Worm (Caenorhabditis elegans) whole organism, young adult: Measurements from ENCODE around the gene trpp-6.

Experiments
- B0261.1 ChIP-seq: sonication (generic microtip); optimal IDR thresholded peaks from 2 replicates; lab custom pipeline; 2016; ENCODE audit warnings: mild to moderate bottlenecking, missing genetic modification characterization, moderate library complexity, missing compliant biosample characterization
- B0336.3 ChIP-seq: fragments of 200-800 bp; sonication (Bioruptor generic); IDR thresholded peaks from 2 replicates; pipeline ENCODE4 v1.3.6; 2022; ENCODE audit warnings: missing genetic modification characterization, missing compliant biosample characterization
- F39B2.1 ChIP-seq: fragments of 200-800 bp; sonication (Bioruptor generic); IDR thresholded peaks from 2 replicates; pipeline ENCODE4 v1.3.6; 2022; ENCODE audit warnings: missing genetic modification reagents, missing genetic modification characterization, missing compliant biosample characterization
- K12H6.12 ChIP-seq: fragments of 200-800 bp; sonication (Bioruptor generic); optimal IDR thresholded peaks from 2 replicates; lab custom pipeline; 2018; ENCODE audit warnings: mild to moderate bottlenecking, missing genetic modification characterization, missing compliant biosample characterization
- T07F8.4 ChIP-seq: sonication (generic microtip); optimal IDR thresholded peaks from 2 replicates; lab custom pipeline; 2016; ENCODE audit warnings: mild to moderate bottlenecking, missing genetic modification characterization, moderate library complexity, missing compliant biosample characterization
- T26A5.8 ChIP-seq: sonication (generic microtip); optimal IDR thresholded peaks from 2 replicates; lab custom pipeline; 2016; ENCODE audit warnings: missing genetic modification characterization, missing compliant biosample characterization
- Y53G8AR.9 ChIP-seq: fragments of 200-800 bp; sonication (Bioruptor generic); conservative IDR thresholded peaks from 2 replicates; pipeline ENCODE4 v1.3.6; 2022; ENCODE audit warnings: missing genetic modification reagents, missing genetic modification characterization, missing compliant biosample characterization
- Y79H2A.3 ChIP-seq: fragments of 200-800 bp; sonication (Bioruptor generic); conservative IDR thresholded peaks from 2 replicates; pipeline ENCODE4 v1.3.6; 2022; ENCODE audit warnings: missing genetic modification reagents, missing genetic modification characterization, missing compliant biosample characterization
- ZK185.1 ChIP-seq: sonication (generic microtip); optimal IDR thresholded peaks from 2 replicates; lab custom pipeline; 2016; ENCODE audit warnings: mild to moderate bottlenecking, missing genetic modification characterization, missing compliant biosample characterization; ENCODE audit not compliant: poor library complexity, severe bottlenecking
- akir-1 ChIP-seq: fragments of 200-800 bp; sonication (Bioruptor generic); optimal IDR thresholded peaks from 2 replicates; lab custom pipeline; 2018; ENCODE audit warnings: mild to moderate bottlenecking, missing genetic modification characterization, moderate library complexity, missing compliant biosample characterization
- aptf-2 ChIP-seq: fragments of 200-800 bp; sonication (Bioruptor generic); conservative IDR thresholded peaks from 2 replicates; pipeline ENCODE4 v1.3.6; 2022; ENCODE audit warnings: missing genetic modification reagents, missing genetic modification characterization, missing compliant biosample characterization
- attf-3 ChIP-seq: fragments of 200-800 bp; sonication (Bioruptor generic); conservative IDR thresholded peaks from 2 replicates; pipeline ENCODE4 v1.3.6; 2022; ENCODE audit warnings: missing genetic modification reagents, missing genetic modification characterization, missing compliant biosample characterization
- attf-5 ChIP-seq: fragments of 200-800 bp; sonication (Bioruptor generic); optimal IDR thresholded peaks from 2 replicates; lab custom pipeline; 2018; ENCODE audit warnings: mild to moderate bottlenecking, missing genetic modification characterization, missing compliant biosample characterization
- ceh-40 ChIP-seq: fragments of 200-800 bp; sonication (Bioruptor generic); IDR thresholded peaks from 2 replicates; pipeline ENCODE4 v1.3.6; 2022; ENCODE audit warnings: missing genetic modification characterization, missing compliant biosample characterization
- ceh-58 ChIP-seq: fragments of 200-800 bp; sonication (Bioruptor generic); IDR thresholded peaks from 2 replicates; pipeline ENCODE4 v1.3.6; 2022; ENCODE audit warnings: missing genetic modification characterization, missing compliant biosample characterization
- ceh-91 ChIP-seq: fragments of 200-800 bp; sonication (Bioruptor generic); IDR thresholded peaks from 2 replicates; pipeline ENCODE4 v1.3.6; 2022; ENCODE audit warnings: missing genetic modification reagents, missing genetic modification characterization, missing compliant biosample characterization
- chd-7 ChIP-seq: sonication (generic microtip); optimal IDR thresholded peaks from 2 replicates; lab custom pipeline; 2016; ENCODE audit warnings: mild to moderate bottlenecking, missing genetic modification characterization, moderate library complexity, missing compliant biosample characterization
- die-1 ChIP-seq: sonication (generic microtip); optimal IDR thresholded peaks from 2 replicates; lab custom pipeline; 2016; ENCODE audit warnings: missing genotype, mild to moderate bottlenecking, missing genetic modification characterization, missing compliant biosample characterization
- dox-1 ChIP-seq: fragments of 200-800 bp; sonication (Bioruptor generic); IDR thresholded peaks from 2 replicates; pipeline ENCODE4 v1.3.6; 2022; ENCODE audit warnings: missing genetic modification reagents, missing genetic modification characterization, missing compliant biosample characterization
- dpff-1 ChIP-seq: sonication (generic microtip); optimal IDR thresholded peaks from 2 replicates; lab custom pipeline; 2017; ENCODE audit warnings: mild to moderate bottlenecking, missing genetic modification characterization, missing compliant biosample characterization
- egl-18 ChIP-seq: fragments of 200-800 bp; sonication (Bioruptor generic); IDR thresholded peaks from 2 replicates; pipeline ENCODE4 v1.3.6; 2022; ENCODE audit warnings: missing genetic modification reagents, missing genetic modification characterization, missing compliant biosample characterization
- ekl-4 ChIP-seq: fragments of 200-800 bp; sonication (Bioruptor generic); IDR thresholded peaks from 2 replicates; pipeline ENCODE4 v1.3.6; 2022; ENCODE audit warnings: missing genetic modification reagents, missing genetic modification characterization, missing compliant biosample characterization
- ets-4 ChIP-seq: fragments of 200-800 bp; sonication (Bioruptor generic); optimal IDR thresholded peaks from 2 replicates; lab custom pipeline; 2018; ENCODE audit warnings: mild to moderate bottlenecking, missing genetic modification characterization, missing compliant biosample characterization
- hlh-12 ChIP-seq: sonication (generic microtip); optimal IDR thresholded peaks from 2 replicates; lab custom pipeline; 2016; ENCODE audit warnings: missing genetic modification characterization, missing compliant biosample characterization
- hmg-1.2 ChIP-seq: fragments of 200-800 bp; sonication (Bioruptor generic); IDR thresholded peaks from 2 replicates; pipeline ENCODE4 v1.3.6; 2022; ENCODE audit warnings: missing genetic modification reagents, missing genetic modification characterization, missing compliant biosample characterization
- hmg-20 ChIP-seq: fragments of 200-800 bp; sonication (Bioruptor generic); IDR thresholded peaks from 2 replicates; pipeline ENCODE4 v1.3.6; 2022; ENCODE audit warnings: missing genetic modification reagents, missing genetic modification characterization, missing compliant biosample characterization
- lag-1 ChIP-seq: fragments of 200-800 bp; sonication (Bioruptor generic); IDR thresholded peaks from 2 replicates; pipeline ENCODE4 v1.3.6; 2022; ENCODE audit warnings: missing genetic modification reagents, missing genetic modification characterization, missing compliant biosample characterization
- let-526 ChIP-seq: fragments of 200-800 bp; sonication (Bioruptor generic); IDR thresholded peaks from 2 replicates; pipeline ENCODE4 v1.3.6; 2022; ENCODE audit warnings: missing genetic modification reagents, missing genetic modification characterization, missing compliant biosample characterization
- lin-35 ChIP-seq, 3 experiments: fragments of 150-350 bp in 2 of 3; sonication (generic microtip) in 1 of 3; optimal IDR thresholded peaks; 2 replicates each; lab custom pipeline; 2014 to 2018; ENCODE audit warnings: missing biosample characterization in 3 of 3, missing genetic modification characterization in 3 of 3, missing genetic modification reagents in 3 of 3
- lin-40 ChIP-seq: sonication (generic microtip); optimal IDR thresholded peaks from 2 replicates; lab custom pipeline; 2016; ENCODE audit warnings: missing genetic modification characterization, mild to moderate bottlenecking, missing compliant biosample characterization, missing genotype, missing genetic modification reagents
- lir-1 ChIP-seq: fragments of 200-800 bp; sonication (Bioruptor generic); conservative IDR thresholded peaks from 2 replicates; pipeline ENCODE4 v1.3.6; 2022; ENCODE audit warnings: missing genetic modification reagents, missing genetic modification characterization, missing compliant biosample characterization
- mxl-1 ChIP-seq: sonication (generic microtip); optimal IDR thresholded peaks from 2 replicates; lab custom pipeline; 2016; ENCODE audit warnings: missing genetic modification characterization, missing compliant biosample characterization
- nfya-2 ChIP-seq: fragments of 200-800 bp; sonication (Bioruptor generic); IDR thresholded peaks from 2 replicates; pipeline ENCODE4 v1.3.6; 2022; ENCODE audit warnings: missing genetic modification reagents, missing genetic modification characterization, missing compliant biosample characterization
- nfyb-1 ChIP-seq: fragments of 200-800 bp; sonication (Bioruptor generic); IDR thresholded peaks from 2 replicates; pipeline ENCODE4 v1.3.6; 2022; ENCODE audit warnings: missing genetic modification reagents, missing genetic modification characterization, missing compliant biosample characterization
- nhr-179 ChIP-seq: sonication (generic microtip); optimal IDR thresholded peaks from 2 replicates; lab custom pipeline; 2016; ENCODE audit warnings: mild to moderate bottlenecking, missing genetic modification characterization, missing compliant biosample characterization
- nhr-27 ChIP-seq: fragments of 200-800 bp; sonication (Bioruptor generic); optimal IDR thresholded peaks from 2 replicates; lab custom pipeline; 2018; ENCODE audit warnings: mild to moderate bottlenecking, missing genetic modification characterization, moderate library complexity, missing compliant biosample characterization
- rec-8 ChIP-seq, 2 experiments: sonication (generic microtip); optimal IDR thresholded peaks; 2 replicates each; lab custom pipeline; 2016; ENCODE audit warnings: mild to moderate bottlenecking in 2 of 2, missing genetic modification characterization in 2 of 2, missing genetic modification reagents in 2 of 2, missing genotype in 2 of 2, missing biosample characterization in 1 of 2, missing compliant biosample characterization in 1 of 2, moderate library complexity in 1 of 2
- repo-1 ChIP-seq: sonication (generic microtip); optimal IDR thresholded peaks from 2 replicates; lab custom pipeline; 2017; ENCODE audit warnings: mild to moderate bottlenecking, missing genetic modification characterization, missing compliant biosample characterization
- snpc-1.3 ChIP-seq: sonication (generic microtip); optimal IDR thresholded peaks from 2 replicates; lab custom pipeline; 2017; ENCODE audit warnings: missing genetic modification characterization, mild to moderate bottlenecking, missing compliant biosample characterization, antibody characterized with exemption, moderate library complexity, missing genotype, missing genetic modification reagents; ENCODE audit not compliant: insufficient read depth
- somi-1 ChIP-seq: fragments of 200-800 bp; sonication (Bioruptor generic); optimal IDR thresholded peaks from 2 replicates; lab custom pipeline; 2018; ENCODE audit warnings: mild to moderate bottlenecking, missing genetic modification characterization, missing compliant biosample characterization
- tbp1 ChIP-seq: fragments of 200-800 bp; sonication (Bioruptor generic); optimal IDR thresholded peaks from 2 replicates; lab custom pipeline; 2018; ENCODE audit warnings: mild to moderate bottlenecking, missing genetic modification characterization, missing compliant biosample characterization
- ztf-22 ChIP-seq: fragments of 200-800 bp; sonication (Bioruptor generic); optimal IDR thresholded peaks from 2 replicates; lab custom pipeline; 2018; ENCODE audit warnings: mild to moderate bottlenecking, missing genetic modification characterization, moderate library complexity, missing compliant biosample characterization
- ztf-28 ChIP-seq: fragments of 200-800 bp; sonication (Bioruptor generic); IDR thresholded peaks from 2 replicates; pipeline ENCODE4 v1.3.6; 2022; ENCODE audit warnings: missing genetic modification reagents, missing genetic modification characterization, missing compliant biosample characterization
- ztf-6 ChIP-seq: fragments of 200-800 bp; sonication (Bioruptor generic); IDR thresholded peaks from 2 replicates; pipeline ENCODE4 v1.3.6; 2022; ENCODE audit warnings: missing genetic modification reagents, missing genetic modification characterization, missing compliant biosample characterization

trpp-6 gene

ce11 chrV:10031384-10032171 lies 39.9 kb downstream of the trpp-6 start (continued):
- TF ChIP-seq lin-35 (GFP tag; optimal IDR thresholded peaks at IDR 0.05; lab: Kevin White, UChicago) (peak in 1 of 3 experiments; percentile 70), T07F8.4 (no peak)

- no peak for TF ChIP-seq somi-1 (GFP tag; lab: Kevin White, UChicago)
- no peak for TF ChIP-seq nfya-2 (GFP tag; lab: Robert Waterston, UW)
- TF ChIP-seq attf-3 (GFP tag; lab: Robert Waterston, UW), result no peak
- TF ChIP-seq lag-1 (GFP tag; lab: Robert Waterston, UW), result no peak
- no peak for TF ChIP-seq dpff-1 (tag; lab: Kevin White, UChicago)
- TF ChIP-seq tbp1, result no peak
- no peak for TF ChIP-seq B0261.1 (tag; lab: Kevin White, UChicago)
- TF ChIP-seq akir-1 (GFP tag; lab: Kevin White, UChicago), result no peak
- no peak for TF ChIP-seq ztf-22 (GFP tag; lab: Kevin White, UChicago)
- TF ChIP-seq T26A5.8 (tag; lab: Kevin White, UChicago), result no peak
- no peak for TF ChIP-seq hmg-20
- no peak for TF ChIP-seq attf-5 (GFP tag; lab: Kevin White, UChicago)
- TF ChIP-seq ekl-4 (GFP tag; lab: Robert Waterston, UW), result no peak
- TF ChIP-seq nhr-27 (tag; lab: Kevin White, UChicago), result no peak
- no peak for TF ChIP-seq ceh-58 (GFP tag; lab: Robert Waterston, UW)
- no peak for TF ChIP-seq Y79H2A.3 (GFP tag; lab: Robert Waterston, UW)
- TF ChIP-seq snpc-1.3 (tag; lab: Kevin White, UChicago), result no peak
- TF ChIP-seq nfyb-1 (GFP tag; lab: Robert Waterston, UW), result no peak
- TF ChIP-seq ceh-40 (GFP tag; lab: Robert Waterston, UW), result no peak
- TF ChIP-seq B0336.3 (GFP tag; lab: Robert Waterston, UW), result no peak
These were observed 43.9 kb downstream of the trpp-6 start for ce11 chrV:10035586-10035985.

ce11 chrV:10036275-10036674 lies 44.6 kb downstream of the trpp-6 start, which contains the start of gene T06E8.2:
Gene T06E8.2, minus strand, starts transcription at chrV:10036413.
- TF ChIP-seq dox-1 (GFP tag; lab: Robert Waterston, UW) (no peak), ets-4 (no peak), lin-40 (tag; lab: Kevin White, UChicago) (peak; percentile 26), somi-1 (GFP tag; lab: Kevin White, UChicago) (peak; percentile 66), hlh-12 (tag; lab: Kevin White, UChicago) (no peak), F39B2.1 (GFP tag; lab: Robert Waterston, UW) (no peak), B0336.3 (GFP tag; lab: Robert Waterston, UW) (no peak), hmg-1.2 (GFP tag; lab: Robert Waterston, UW) (peak; percentile 61; the same call in 1 of the 2 replicates), K12H6.12 (peak; percentile 31), mxl-1 (tag; lab: Kevin White, UChicago) (no peak), T26A5.8 (tag; lab: Kevin White, UChicago) (no peak), repo-1 (no peak), rec-8 (tag; optimal IDR thresholded peaks at IDR 0.05; lab: Kevin White, UChicago) (no peak), egl-18 (GFP tag; lab: Robert Waterston, UW) (no peak), aptf-2 (GFP tag; lab: Robert Waterston, UW) (no peak), ztf-6 (GFP tag; lab: Robert Waterston, UW) (no peak), ZK185.1 (tag; lab: Kevin White, UChicago) (no peak), nhr-27 (tag; lab: Kevin White, UChicago) (no peak), lin-35 (GFP tag; optimal IDR thresholded peaks at IDR 0.05; lab: Kevin White, UChicago) (no peak), lir-1 (no peak), nhr-179 (tag; lab: Kevin White, UChicago) (no peak), chd-7 (tag; lab: Kevin White, UChicago) (peak; percentile 52), let-526 (GFP tag; lab: Robert Waterston, UW) (no peak), ztf-28 (GFP tag; lab: Robert Waterston, UW) (no peak), Y53G8AR.9 (0 out of 2 replicates have a peak, but pooled peaks have one; percentile 31), ceh-91 (GFP tag; lab: Robert Waterston, UW) (no peak), die-1 (peak; percentile 11)
